Worm (Caenorhabditis elegans) whole organism, L4/young adult: ENCODE data around the gene nhr-251.
A peak's percentile ranks its signal among the peaks of the same experiment; 100 is the strongest.

Experiments
- W03F9.2 ChIP-seq: fragments of 150-350 bp; optimal IDR thresholded peaks from 2 replicates; lab custom pipeline; 2014; ENCODE audit warnings: missing biosample characterization, missing genetic modification characterization
- dao-5 ChIP-seq: sonication (generic microtip); optimal IDR thresholded peaks from 2 replicates; lab custom pipeline; 2016; ENCODE audit warnings: missing genotype, missing genetic modification characterization, moderate library complexity, missing compliant biosample characterization
- him-1 ChIP-seq: sonication (generic microtip); optimal IDR thresholded peaks from 2 replicates; lab custom pipeline; 2016; ENCODE audit warnings: missing genotype, missing genetic modification reagents, missing genetic modification characterization, missing compliant biosample characterization

The nhr-251 gene

DNA sequence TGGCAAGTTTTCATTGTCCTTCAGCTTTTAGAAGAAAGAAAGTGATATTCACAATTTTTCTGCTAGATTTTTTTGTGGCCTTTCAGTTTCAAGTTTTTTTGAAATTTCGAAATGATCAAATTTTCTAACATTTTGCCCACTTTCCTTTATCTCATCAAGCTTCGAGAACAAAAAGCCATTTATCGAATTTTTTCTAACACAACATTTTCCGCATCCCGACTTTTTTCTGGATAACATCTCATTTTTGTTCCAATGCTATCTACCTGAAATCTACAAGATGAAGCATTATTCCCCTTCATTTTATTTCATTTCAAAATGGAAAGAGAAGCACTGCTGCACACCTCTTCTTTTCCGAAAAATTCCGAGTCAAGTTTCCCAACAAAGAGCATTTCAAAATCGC is 7.4 kb upstream of the nhr-251 start, which contains the start of gene ZK488.5:
Gene ZK488.5, plus strand, starts transcription at position 301 of the 400 bp plus-strand sequence.
- TF ChIP-seq dao-5 (no peak), him-1 (tag; lab: Kevin White, UChicago) (no peak), W03F9.2 (no peak)

DNA sequence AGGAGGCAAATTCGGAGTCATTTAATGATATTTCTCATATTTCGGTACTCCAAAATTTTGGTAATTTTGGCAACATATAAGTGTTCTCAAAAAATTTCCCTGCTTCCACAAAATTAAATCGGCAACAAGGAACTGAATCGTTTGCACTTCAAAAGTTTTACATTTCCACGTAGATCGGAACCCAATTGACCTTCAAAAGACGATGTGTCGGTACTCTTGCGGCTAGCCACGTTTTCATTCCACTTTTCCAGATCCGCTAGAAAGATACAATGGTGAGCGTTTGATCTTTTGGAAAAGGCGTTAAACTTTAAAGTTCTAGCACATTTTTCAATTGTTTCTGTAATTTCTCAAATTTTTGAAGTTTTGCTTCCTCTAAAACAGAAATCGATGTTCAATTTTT is 3.4 kb upstream of the nhr-251 start:
- TF ChIP-seq dao-5: no peak
- TF ChIP-seq him-1 (tag; lab: Kevin White, UChicago): no peak
- no peak for TF ChIP-seq W03F9.2

DNA sequence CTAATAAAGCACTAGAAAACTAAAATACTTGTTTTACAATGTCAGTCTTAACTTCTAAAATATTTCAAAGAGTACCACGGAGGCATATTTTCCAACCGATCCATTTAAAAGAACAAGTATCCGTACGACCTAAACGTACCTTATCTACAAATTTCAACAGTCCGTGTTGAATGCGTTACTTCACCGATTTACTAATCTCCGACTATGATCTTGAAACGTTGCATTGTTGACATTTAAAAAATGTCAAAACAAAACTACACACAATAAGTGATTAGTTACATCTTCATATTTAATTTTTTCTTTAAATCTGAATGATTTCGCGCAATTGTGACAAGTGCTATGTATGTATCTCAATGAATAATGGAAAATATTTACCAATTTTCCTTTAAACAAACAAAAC is 2.5 kb upstream of the nhr-251 start:
- no peak for TF ChIP-seq W03F9.2
- TF ChIP-seq dao-5: no peak
- no peak for TF ChIP-seq him-1 (tag; lab: Kevin White, UChicago)

DNA sequence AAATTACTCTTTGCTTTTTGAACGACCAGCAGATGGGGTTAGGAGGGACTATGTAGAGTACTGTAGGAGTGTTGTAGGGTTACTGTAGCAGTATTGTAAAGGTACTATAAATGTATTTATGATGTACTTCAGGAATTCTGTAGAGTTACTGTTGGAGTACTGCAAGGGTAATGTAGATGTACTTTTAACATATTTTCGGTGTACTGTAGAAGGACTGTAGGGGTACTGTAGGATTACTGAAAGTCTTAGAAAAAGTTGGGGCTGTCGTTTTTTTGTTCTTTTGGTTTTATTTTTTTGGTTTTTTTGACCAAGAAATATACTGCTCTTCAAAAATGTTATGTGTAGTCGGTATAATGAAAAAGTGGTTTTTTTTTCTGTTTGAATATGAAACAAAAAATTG is 1.7 kb upstream of the nhr-251 start:
- TF ChIP-seq him-1 (tag; lab: Kevin White, UChicago): no peak
- no peak for TF ChIP-seq W03F9.2
- TF ChIP-seq dao-5: no peak

DNA sequence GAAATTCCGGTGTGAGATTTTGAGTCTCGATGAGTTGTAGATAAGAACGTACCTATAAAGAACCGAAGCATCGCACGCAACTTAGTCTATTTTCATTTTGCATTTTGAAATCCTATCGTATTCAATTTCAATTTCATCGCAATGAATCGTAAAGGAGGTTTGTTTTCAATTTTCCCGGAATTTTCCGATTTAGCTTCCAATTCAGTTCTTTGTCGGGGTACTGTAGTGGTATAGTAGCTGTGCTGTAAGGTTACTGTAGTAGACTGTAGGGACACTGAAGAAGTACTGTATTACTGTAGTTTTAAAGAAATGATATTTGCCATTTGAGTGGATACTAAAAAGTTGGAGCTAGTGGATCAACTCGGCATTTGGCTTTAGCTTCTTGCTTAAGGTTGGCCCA is 548 bp upstream of the nhr-251 start:
- TF ChIP-seq dao-5 (no peak), W03F9.2 (no peak), him-1 (tag; lab: Kevin White, UChicago) (no peak)

DNA sequence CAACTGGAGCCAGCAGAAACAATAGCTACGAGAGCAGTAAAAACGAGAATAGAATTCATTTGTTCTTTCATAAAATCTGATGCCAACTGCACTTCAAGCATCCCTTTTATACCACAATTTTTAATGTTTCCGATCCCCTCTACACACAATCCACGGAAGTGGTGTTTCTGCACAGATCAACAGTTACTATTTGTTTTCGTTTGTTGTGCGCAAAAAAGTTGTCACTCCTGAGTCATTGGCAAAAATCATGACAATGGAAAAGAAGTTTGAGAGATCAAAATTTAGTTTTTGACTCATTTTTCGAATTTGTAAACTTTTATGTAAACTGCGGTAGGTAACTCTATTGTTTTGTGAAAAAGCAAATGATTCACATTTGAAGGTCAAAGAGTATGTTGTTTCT is 3.8 kb downstream of the nhr-251 start, which contains the start of gene srlf-37:
Gene srlf-37, minus strand, starts transcription at position 101 of the 400 bp plus-strand sequence.
- TF ChIP-seq W03F9.2 (no peak), him-1 (tag; lab: Kevin White, UChicago) (no peak), dao-5 (no peak)

DNA sequence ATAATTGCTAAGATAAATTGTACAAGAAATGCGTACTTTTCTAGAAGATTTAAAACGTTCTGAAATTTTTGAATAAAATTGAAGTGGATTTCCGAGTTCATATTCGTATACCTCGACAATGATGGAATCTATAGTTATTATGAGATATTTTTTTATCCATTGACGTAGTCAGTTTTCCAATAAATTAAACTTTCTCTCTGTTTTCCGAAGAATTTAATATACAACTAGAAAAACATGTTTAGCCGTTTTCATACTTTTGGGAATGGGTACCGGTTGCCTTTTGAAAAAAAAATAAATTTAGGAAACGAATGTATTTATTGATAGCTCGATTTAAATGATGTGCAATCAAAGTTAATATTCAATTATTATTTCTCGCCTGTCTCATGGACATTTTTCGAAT is 8.5 kb downstream of the nhr-251 start, which contains the start of gene srw-109:
Gene srw-109, minus strand, starts transcription at position 101 of the 400 bp plus-strand sequence.
- TF ChIP-seq W03F9.2 (no peak), dao-5 (no peak), him-1 (tag; lab: Kevin White, UChicago) (no peak)

DNA sequence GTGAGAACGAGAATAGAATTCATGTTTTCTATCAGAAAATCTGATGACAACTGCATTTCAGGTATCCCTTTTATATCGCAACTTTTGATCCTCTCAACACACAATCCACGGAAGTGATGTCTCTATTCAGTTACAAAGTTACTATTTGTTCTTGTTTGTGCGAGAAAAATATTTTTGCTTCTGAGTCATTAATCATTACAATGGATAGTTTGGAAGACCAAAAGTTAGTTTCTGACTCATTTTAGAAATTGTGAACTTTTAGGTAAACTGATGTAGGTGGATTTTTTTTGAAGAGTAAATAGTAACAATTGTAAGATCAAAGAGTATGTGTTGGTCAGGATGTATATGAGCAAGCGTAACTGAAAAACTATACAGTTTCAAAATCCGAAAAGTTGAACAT is 9.3 kb downstream of the nhr-251 start, which contains the start of gene srlf-36:
Gene srlf-36, minus strand, starts transcription at position 101 of the 400 bp plus-strand sequence.
- TF ChIP-seq W03F9.2 (no peak), him-1 (tag; lab: Kevin White, UChicago) (no peak), dao-5 (no peak)

DNA sequence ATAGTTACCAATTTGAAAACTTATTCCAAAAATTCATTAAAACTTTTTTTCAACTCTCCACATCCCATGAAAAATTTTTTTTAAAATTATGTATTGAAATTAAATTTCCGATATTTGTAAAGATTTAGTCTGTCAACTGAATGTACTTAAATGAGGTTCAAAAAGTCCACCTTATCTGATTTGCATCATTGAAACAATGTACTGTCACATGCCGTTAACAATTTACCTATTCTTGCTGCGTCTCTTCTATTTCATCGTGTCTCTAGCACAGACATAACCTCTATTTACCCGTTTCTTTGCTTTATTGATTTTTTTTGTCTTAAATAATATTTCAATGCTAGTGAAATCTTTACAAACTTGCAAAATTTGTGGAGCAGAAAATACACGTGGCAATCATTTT is 9.9 kb downstream of the nhr-251 start, which contains the start of gene nhr-90:
Gene nhr-90, plus strand, starts transcription at position 296 of the 400 bp plus-strand sequence.
- TF ChIP-seq W03F9.2 (no peak), him-1 (tag; lab: Kevin White, UChicago) (no peak), dao-5 (no peak)

DNA sequence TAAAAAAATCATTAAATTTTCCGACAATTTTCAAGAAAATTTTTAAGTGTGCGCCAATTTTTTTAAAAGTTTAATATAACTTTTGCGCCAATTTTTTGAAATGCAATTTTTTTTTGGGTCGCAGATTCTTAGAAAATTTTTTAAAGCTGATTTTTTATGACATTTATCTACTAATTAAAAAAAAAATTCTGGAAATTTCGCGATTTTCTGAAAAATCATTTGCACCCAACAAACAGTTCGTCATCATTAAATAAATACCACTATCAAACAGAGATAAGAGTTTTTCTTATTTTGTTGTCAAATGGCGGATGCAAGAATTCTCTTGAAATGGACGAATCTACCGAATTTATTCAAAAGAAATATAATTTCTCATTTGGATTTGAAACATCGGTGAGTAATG is 14.9 kb downstream of the nhr-251 start, which contains the start of gene F48G7.13:
Gene F48G7.13, plus strand, starts transcription at position 301 of the 400 bp plus-strand sequence.
- TF ChIP-seq W03F9.2 (no peak), him-1 (tag; lab: Kevin White, UChicago) (no peak), dao-5 (no peak)

DNA sequence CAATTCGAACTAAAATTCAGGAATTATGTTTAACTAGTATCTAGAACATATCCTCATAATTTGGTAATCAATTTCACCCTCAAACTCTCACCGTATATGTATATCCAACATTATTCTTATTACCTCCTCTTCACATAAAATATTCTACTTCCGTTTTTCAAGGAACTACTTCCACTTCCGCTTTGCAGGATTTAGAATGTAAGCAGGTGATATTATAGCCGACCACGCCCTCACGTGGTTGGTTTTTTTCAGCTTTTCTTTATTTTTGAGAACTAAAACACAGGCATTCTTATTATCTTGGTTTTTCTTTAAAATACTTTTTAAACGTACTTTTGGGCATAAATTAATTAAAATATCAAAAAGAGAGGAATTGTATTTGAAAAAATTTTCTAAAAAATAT is 17.6 kb downstream of the nhr-251 start:
- TF ChIP-seq W03F9.2 (no peak), dao-5 (no peak), him-1 (tag; lab: Kevin White, UChicago) (no peak)

DNA sequence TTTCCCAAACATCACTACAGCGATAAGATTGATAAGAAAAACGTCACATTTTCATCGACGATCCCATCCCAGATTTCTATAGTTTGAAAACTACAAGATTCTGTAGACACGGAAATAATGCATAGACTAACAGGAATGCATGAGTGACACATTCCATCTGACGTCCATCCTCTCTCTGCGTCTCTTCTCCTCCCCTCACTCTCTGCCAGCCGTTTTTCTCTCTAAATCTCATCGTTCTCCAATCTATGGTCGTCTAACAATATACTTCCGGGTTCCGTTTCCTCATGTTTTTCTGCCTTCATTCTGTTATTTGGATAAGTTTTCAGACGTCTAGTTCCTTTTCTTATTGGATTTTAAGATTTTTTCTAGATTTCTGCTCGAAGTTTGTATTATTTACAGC is 18.7 kb downstream of the nhr-251 start, which contains the start of gene F48G7.4:
Gene F48G7.4, plus strand, starts transcription at position 400 of the 400 bp plus-strand sequence.
- TF ChIP-seq him-1 (tag; lab: Kevin White, UChicago) (no peak), W03F9.2 (peak; percentile 36)

DNA sequence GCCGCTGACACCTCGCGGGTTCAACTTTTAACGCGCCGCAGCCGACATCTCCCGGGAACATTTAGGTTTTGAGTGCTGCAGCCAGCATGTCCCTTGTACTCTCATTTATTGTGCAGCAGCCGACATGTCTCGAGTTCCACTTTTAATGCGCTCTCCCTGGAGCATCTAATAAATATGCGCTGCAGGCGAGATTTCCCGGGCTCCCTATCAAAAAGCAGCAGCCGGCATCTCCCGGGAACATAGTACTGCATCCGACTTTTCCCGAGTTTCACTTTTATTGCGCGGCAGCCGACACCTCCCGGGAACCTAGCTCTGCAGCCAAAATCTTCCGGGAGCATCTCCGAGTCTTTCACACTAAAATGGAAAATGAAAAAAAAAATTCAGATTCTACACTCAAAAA is 20.7 kb downstream of the nhr-251 start:
- TF ChIP-seq W03F9.2 (no peak), him-1 (tag; lab: Kevin White, UChicago) (no peak), dao-5 (no peak)

DNA sequence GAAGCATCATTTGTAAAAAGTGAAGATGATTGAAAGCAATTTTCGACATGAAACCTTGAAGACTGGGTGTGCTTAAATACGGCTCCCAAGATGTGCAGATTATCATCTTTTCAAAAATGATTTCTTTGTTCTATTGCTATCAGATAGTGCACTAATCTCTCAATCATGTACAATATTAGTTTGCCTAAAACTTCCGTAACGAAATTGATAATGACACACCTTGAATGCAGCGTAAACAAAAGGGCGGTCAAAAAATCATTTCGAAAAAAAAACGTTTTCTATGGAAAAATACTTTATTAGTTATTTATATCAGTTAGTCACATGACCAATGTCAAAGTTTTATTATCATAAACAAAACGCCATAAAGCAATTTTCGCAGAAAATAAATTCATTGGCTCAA is 22.6 kb downstream of the nhr-251 start, which contains the start of gene F48G7.5:
Gene F48G7.5, minus strand, starts transcription at position 34 of the 400 bp plus-strand sequence.
- TF ChIP-seq dao-5: no peak
- no peak for TF ChIP-seq him-1 (tag; lab: Kevin White, UChicago)
- TF ChIP-seq W03F9.2: no peak

DNA sequence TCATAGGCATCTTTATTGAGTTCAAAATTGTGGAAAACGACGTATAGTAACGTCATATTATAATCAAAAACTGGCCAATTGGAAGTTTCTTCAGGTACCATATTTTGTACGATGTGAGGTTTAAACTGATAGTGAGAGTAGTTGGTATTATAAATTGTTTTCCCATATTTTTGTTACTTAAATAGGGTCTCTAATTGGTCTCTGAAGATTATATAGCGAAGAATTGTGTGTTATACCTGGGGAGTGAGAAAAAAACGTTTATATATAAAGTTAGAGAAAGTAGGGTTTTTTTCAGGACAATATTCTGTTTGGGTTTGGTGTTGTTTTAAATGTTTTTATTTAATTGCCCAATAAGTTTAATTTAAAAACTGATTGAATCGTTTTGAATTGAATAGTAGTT is 24.6 kb downstream of the nhr-251 start, which contains the start of gene srt-17:
Gene srt-17, minus strand, starts transcription at position 101 of the 400 bp plus-strand sequence.
- TF ChIP-seq W03F9.2: no peak
- TF ChIP-seq him-1 (tag; lab: Kevin White, UChicago): no peak
- no peak for TF ChIP-seq dao-5

DNA sequence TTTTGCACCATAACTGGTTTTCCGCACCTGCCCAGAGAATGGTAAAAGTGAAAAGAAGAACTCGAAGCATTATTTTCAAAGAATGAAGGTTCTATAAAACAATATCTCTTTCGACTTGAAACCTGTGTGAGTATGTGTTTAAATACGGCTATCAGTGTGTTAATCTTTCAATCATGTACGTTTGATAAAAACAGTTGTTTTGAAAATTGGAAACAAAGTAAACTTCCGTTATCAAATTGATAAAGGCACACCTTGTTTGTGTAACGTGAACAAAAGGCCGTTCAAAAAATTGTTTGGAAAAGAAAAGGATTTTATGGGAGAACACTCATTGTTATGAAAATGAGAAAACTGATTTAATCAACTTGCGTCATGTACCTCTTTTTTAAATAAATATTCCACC is 26.0 kb downstream of the nhr-251 start, which contains the start of gene F48G7.7:
Gene F48G7.7, minus strand, starts transcription at position 101 of the 400 bp plus-strand sequence.
- no peak for TF ChIP-seq him-1 (tag; lab: Kevin White, UChicago)
- no peak for TF ChIP-seq dao-5
- no peak for TF ChIP-seq W03F9.2
